Worm (Caenorhabditis elegans): Measurements from ENCODE around the gene aat-7.

aat-7 gene

ce11 chrII:1355480-1355879 is 31.2 kb upstream of the aat-7 start, which contains the start of gene C13A10.1:
TSS of gene C13A10.1 (minus strand) at chrII:1355649.
- TF ChIP-seq unc-86 (tag; optimal IDR thresholded peaks at IDR 0.05) (no peak), elt-2 (tag; optimal IDR thresholded peaks at IDR 0.05) (peak; percentile 38)

ce11 chrII:1357262-1357661 is 29.4 kb upstream of the aat-7 start:
- TF ChIP-seq tbx-2 (tag; optimal IDR thresholded peaks at IDR 0.05) = no peak
- TF ChIP-seq efl-1 (optimal IDR thresholded peaks at IDR 0.05) = peak in 1 of 2 experiments; percentile 54
- peak in 1 of 2 experiments; percentile 59 for TF ChIP-seq efl-1 (GFP tag; optimal IDR thresholded peaks at IDR 0.05 in 1 of 2)
- no peak for TF ChIP-seq tlp-1 (tag; optimal IDR thresholded peaks at IDR 0.05)
- no peak for TF ChIP-seq ces-1 (GFP tag; optimal IDR thresholded peaks at IDR 0.05)
- no peak for TF ChIP-seq grh-1 (GFP tag; IDR thresholded peaks at IDR 0.05)
- no peak for TF ChIP-seq Y116A8C.19 (tag; optimal IDR thresholded peaks at IDR 0.05; ENCODE audit: borderline replicate concordance)
- no peak for TF ChIP-seq hlh-17 (GFP tag; optimal IDR thresholded peaks at IDR 0.05; ENCODE audit: borderline replicate concordance)

- no peak for TF ChIP-seq efl-3 (GFP tag; optimal IDR thresholded peaks at IDR 0.05)
- TF ChIP-seq elt-2 (tag; optimal IDR thresholded peaks at IDR 0.05) = no peak
- peak in 1 of 2 experiments; percentile 9 for TF ChIP-seq lsy-2 (tag; optimal IDR thresholded peaks at IDR 0.05)
- no peak for TF ChIP-seq ces-1 (GFP tag; optimal IDR thresholded peaks at IDR 0.05)
- TF ChIP-seq mef-2 (tag; optimal IDR thresholded peaks at IDR 0.05) = no peak
Measured at ce11 chrII:1357905-1358304, 28.8 kb upstream of the aat-7 start, which contains the start of gene C13A10.2. TSS of gene C13A10.2 (minus strand) at chrII:1358005.

- no peak for TF ChIP-seq snpc-4 (tag; optimal IDR thresholded peaks at IDR 0.05)
- no peak for TF ChIP-seq ceh-63 (GFP tag; optimal IDR thresholded peaks at IDR 0.05)
- no peak for TF ChIP-seq nhr-19 (GFP tag; conservative IDR thresholded peaks at IDR 0.05)
- TF ChIP-seq lin-14 (GFP tag; optimal IDR thresholded peaks at IDR 0.05) = no peak
- TF ChIP-seq hlh-17 (GFP tag; optimal IDR thresholded peaks at IDR 0.05; ENCODE audit: borderline replicate concordance) = no peak
- TF ChIP-seq sup-37 (GFP tag; optimal IDR thresholded peaks at IDR 0.05) = no peak
Measured at ce11 chrII:1360257-1360656, 26.4 kb upstream of the aat-7 start.

- no peak for TF ChIP-seq ceh-90 (tag; optimal IDR thresholded peaks at IDR 0.05)
- no peak for TF ChIP-seq pqm-1 (tag; optimal IDR thresholded peaks at IDR 0.05)
- no peak for TF ChIP-seq sptf-1 (tag; optimal IDR thresholded peaks at IDR 0.05)
- no peak for TF ChIP-seq ztf-11 (tag; optimal IDR thresholded peaks at IDR 0.05)
- no peak for TF ChIP-seq nhr-19 (GFP tag; conservative IDR thresholded peaks at IDR 0.05)
- TF ChIP-seq unc-98 (GFP tag; IDR thresholded peaks at IDR 0.05) = no peak
- TF ChIP-seq fkh-10 (GFP tag; optimal IDR thresholded peaks at IDR 0.05) = no peak
- TF ChIP-seq ceh-8 (GFP tag; optimal IDR thresholded peaks at IDR 0.05) = no peak
- no peak for TF ChIP-seq lin-13 (GFP tag; optimal IDR thresholded peaks at IDR 0.05)
- no peak for TF ChIP-seq elt-2 (tag; optimal IDR thresholded peaks at IDR 0.05)
- no peak for TF ChIP-seq ama-1 (optimal IDR thresholded peaks at IDR 0.05)
- no peak for TF ChIP-seq ceh-63 (GFP tag; optimal IDR thresholded peaks at IDR 0.05)
- TF ChIP-seq C34B4.2 (tag; optimal IDR thresholded peaks at IDR 0.05) = no peak
- TF ChIP-seq lin-15B (tag; optimal IDR thresholded peaks at IDR 0.05) = no peak
- no peak for TF ChIP-seq swsn-7 (tag; optimal IDR thresholded peaks at IDR 0.05)
- TF ChIP-seq tlp-1 (tag; optimal IDR thresholded peaks at IDR 0.05) = no peak
- no peak for TF ChIP-seq egl-13 (tag; optimal IDR thresholded peaks at IDR 0.05)
- TF ChIP-seq lin-14 (GFP tag; optimal IDR thresholded peaks at IDR 0.05) = no peak
Measured at ce11 chrII:1362423-1362822, 24.2 kb upstream of the aat-7 start.

ce11 chrII:1365985-1366384 is 20.7 kb upstream of the aat-7 start:
- TF ChIP-seq nhr-11 (tag; optimal IDR thresholded peaks at IDR 0.05) = no peak
- TF ChIP-seq lin-15B (tag; optimal IDR thresholded peaks at IDR 0.05) = no peak
- no peak for TF ChIP-seq nhr-84 (tag; optimal IDR thresholded peaks at IDR 0.05)
- no peak for TF ChIP-seq mef-2 (tag; optimal IDR thresholded peaks at IDR 0.05)
- TF ChIP-seq ceh-63 (GFP tag; optimal IDR thresholded peaks at IDR 0.05) = no peak
- TF ChIP-seq isw-1 (GFP tag; IDR thresholded peaks at IDR 0.05) = no peak
- TF ChIP-seq nhr-28 (tag; optimal IDR thresholded peaks at IDR 0.05) = no peak
- no peak for TF ChIP-seq fos-1 (tag; optimal IDR thresholded peaks at IDR 0.05)
- no peak for TF ChIP-seq ces-1 (GFP tag; optimal IDR thresholded peaks at IDR 0.05)
- TF ChIP-seq mab-9 (GFP tag; IDR thresholded peaks at IDR 0.05) = no peak
- TF ChIP-seq egl-27 (tag; optimal IDR thresholded peaks at IDR 0.05) = no peak
- TF ChIP-seq ets-5 (GFP tag; IDR thresholded peaks at IDR 0.05) = no peak
- no peak for TF ChIP-seq nhr-77 (tag; optimal IDR thresholded peaks at IDR 0.05)
- TF ChIP-seq lin-14 (GFP tag; optimal IDR thresholded peaks at IDR 0.05) = no peak

Data from whole organism, L1 larva.